Worm (Caenorhabditis elegans) whole organism, L2 larva: ENCODE measurements around the gene gst-30.
"Not testable (repeated sequence)": the region's sequence is repeated elsewhere in the genome, so short reads cannot be mapped to it uniquely, and the experiment has no call there.

Experiments used
- lin-13 ChIP-seq: fragments of 150-350 bp; optimal IDR thresholded peaks from 2 replicates; lab custom pipeline; 2014; ENCODE audit warnings: missing biosample characterization, missing genetic modification reagents, missing genetic modification characterization
- nhr-12 ChIP-seq: fragments of 150-350 bp; optimal IDR thresholded peaks from 2 replicates; lab custom pipeline; 2014; ENCODE audit warnings: missing biosample characterization, missing genetic modification characterization
- nhr-237 ChIP-seq: fragments of 150-350 bp; optimal IDR thresholded peaks from 2 replicates; lab custom pipeline; 2014; ENCODE audit warnings: missing biosample characterization, missing genetic modification characterization
- unc-39 ChIP-seq: fragments of 150-350 bp; optimal IDR thresholded peaks from 2 replicates; lab custom pipeline; 2014; ENCODE audit warnings: missing biosample characterization, missing genetic modification characterization

DNA sequence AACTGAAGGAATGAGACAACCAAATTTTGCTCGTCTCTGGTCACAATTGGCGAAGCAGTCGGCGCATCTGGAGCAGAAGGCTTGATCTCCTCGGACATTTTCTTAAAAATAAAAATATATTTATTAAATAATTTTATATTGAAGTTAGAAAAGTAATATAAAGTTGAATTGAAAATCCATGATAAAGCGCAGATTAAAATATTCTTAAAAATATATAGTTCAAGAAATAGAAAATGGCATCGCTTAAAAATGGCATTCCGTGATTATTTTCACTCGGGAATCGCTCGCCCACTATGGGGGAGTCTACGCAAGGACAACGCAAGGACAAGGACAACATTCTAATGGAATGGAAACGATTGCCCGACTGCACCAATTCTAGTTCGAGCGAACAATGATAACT, 31.2 kb downstream of the gst-30 start, which contains the start of gene sgt-1:
- not testable (repeated sequence) for TF ChIP-seq lin-13 (GFP tag; lab: Kevin White, UChicago); unc-39 (tag; lab: Kevin White, UChicago); nhr-237; nhr-12
